Fruit fly (Drosophila melanogaster) whole organism, wandering third instar larva: Measurements from ENCODE around the gene Acp95EF.

Experiments
- Abd-B ChIP-seq: fragments of >200 bp; optimal IDR thresholded peaks from 2 replicates; lab custom pipeline; 2017; ENCODE audit warnings: missing biosample characterization, missing genetic modification characterization
- CG32264 ChIP-seq: fragments of 200-800 bp; sonication (Bioruptor generic); optimal IDR thresholded peaks from 2 replicates; lab custom pipeline; 2016; ENCODE audit warnings: missing biosample characterization, missing genetic modification characterization
- CG9705 ChIP-seq: fragments of 200-800 bp; sonication (Bioruptor generic); optimal IDR thresholded peaks from 2 replicates; lab custom pipeline; 2018; ENCODE audit warnings: missing biosample characterization, mild to moderate bottlenecking, missing genetic modification characterization
- CrebA ChIP-seq: fragments of 200-800 bp; sonication (Bioruptor generic); optimal IDR thresholded peaks from 2 replicates; lab custom pipeline; 2016; ENCODE audit warnings: missing biosample characterization, mild to moderate bottlenecking, missing genetic modification characterization, borderline replicate concordance
- Dfd ChIP-seq: fragments of >200 bp; optimal IDR thresholded peaks from 2 replicates; lab custom pipeline; 2017; ENCODE audit warnings: missing biosample characterization, missing genetic modification characterization
- Dif ChIP-seq: fragments of 200-275, 200-300 bp; sonication (Bioruptor generic); optimal IDR thresholded peaks from 2 replicates; lab custom pipeline; 2018; ENCODE audit warnings: missing biosample characterization, missing genetic modification characterization; ENCODE audit not compliant: partially characterized antibody
- GATAd ChIP-seq: sonication (Bioruptor generic); optimal IDR thresholded peaks from 2 replicates; lab custom pipeline; 2016; ENCODE audit warnings: missing biosample characterization, missing genetic modification characterization
- HLH106 ChIP-seq: fragments of 200-800 bp; optimal IDR thresholded peaks from 3 replicates; lab custom pipeline; 2019; ENCODE audit warnings: missing biosample characterization, mild to moderate bottlenecking, missing genetic modification characterization, moderate library complexity
- Hnf4 ChIP-seq: fragments of 200-800 bp; sonication (Bioruptor generic); optimal IDR thresholded peaks from 2 replicates; lab custom pipeline; 2016; ENCODE audit warnings: missing biosample characterization, mild to moderate bottlenecking, missing genetic modification characterization
- Hr78 ChIP-seq: fragments of >200 bp; optimal IDR thresholded peaks from 2 replicates; lab custom pipeline; 2017; ENCODE audit warnings: missing biosample characterization, missing genetic modification characterization
- Hr83 ChIP-seq: fragments of 200-300 bp; sonication (Bioruptor generic); optimal IDR thresholded peaks from 2 replicates; lab custom pipeline; 2016; ENCODE audit warnings: missing biosample characterization, mild to moderate bottlenecking, missing genetic modification characterization, moderate library complexity; ENCODE audit not compliant: poor library complexity, severe bottlenecking
- Jra ChIP-seq: sonication (Bioruptor generic); optimal IDR thresholded peaks from 2 replicates; lab custom pipeline; 2016; ENCODE audit warnings: missing biosample characterization, missing genetic modification characterization
- Mio ChIP-seq: sonication (Bioruptor generic); optimal IDR thresholded peaks from 2 replicates; lab custom pipeline; 2016; ENCODE audit warnings: missing biosample characterization, missing genetic modification characterization
- Myc ChIP-seq: fragments of >200 bp; optimal IDR thresholded peaks from 2 replicates; lab custom pipeline; 2017
- N ChIP-seq: fragments of >200 bp; optimal IDR thresholded peaks from 2 replicates; lab custom pipeline; 2018; ENCODE audit warnings: missing biosample characterization, missing external identifiers, missing genetic modification characterization
- OdsH ChIP-seq: fragments of 200-800 bp; sonication (Bioruptor generic); optimal IDR thresholded peaks from 2 replicates; lab custom pipeline; 2016; ENCODE audit warnings: missing biosample characterization, mild to moderate bottlenecking, missing genetic modification characterization
- Rel ChIP-seq, 2 experiments: fragments of 200-800 bp; sonication (Bioruptor generic) in 1 of 2; optimal IDR thresholded peaks; 2 replicates in 1 of 2; 3 replicates in 1 of 2; lab custom pipeline; 2016 to 2019; ENCODE audit warnings: mild to moderate bottlenecking in 2 of 2, missing biosample characterization in 2 of 2, missing genetic modification characterization in 2 of 2, moderate library complexity in 1 of 2
- Sp1 ChIP-seq: fragments of 200-800 bp; sonication (Bioruptor generic); optimal IDR thresholded peaks from 3 replicates; lab custom pipeline; 2019; ENCODE audit warnings: missing biosample characterization, mild to moderate bottlenecking, missing genetic modification characterization, moderate library complexity
- Vsx2 ChIP-seq: fragments of 200-300, 225-300 bp; sonication (Bioruptor generic); optimal IDR thresholded peaks from 2 replicates; lab custom pipeline; 2018; ENCODE audit warnings: missing biosample characterization, missing genetic modification characterization; ENCODE audit not compliant: partially characterized antibody
- br ChIP-seq: fragments of 200-800 bp; sonication (Bioruptor generic); optimal IDR thresholded peaks from 2 replicates; lab custom pipeline; 2016; ENCODE audit warnings: missing biosample characterization, missing genetic modification characterization
- brk ChIP-seq: fragments of 200-800 bp; sonication (Bioruptor generic); optimal IDR thresholded peaks from 2 replicates; lab custom pipeline; 2016; ENCODE audit warnings: missing biosample characterization, mild to moderate bottlenecking, missing genetic modification characterization
- dl ChIP-seq, 2 experiments: fragments of 175-275, 200-275 bp in 1 of 2; fragments of 200-275 bp in 1 of 2; sonication (Bioruptor generic); optimal IDR thresholded peaks; lab custom pipeline; 2018; ENCODE audit warnings: mild to moderate bottlenecking in 2 of 2, missing biosample characterization in 2 of 2, missing genetic modification characterization in 2 of 2, moderate library complexity in 2 of 2; ENCODE audit not compliant: partially characterized antibody in 2 of 2, insufficient read depth in 1 of 2
- dmrt93B ChIP-seq: fragments of 200-800 bp; sonication (Bioruptor generic); optimal IDR thresholded peaks from 2 replicates; lab custom pipeline; 2018; ENCODE audit warnings: missing biosample characterization, mild to moderate bottlenecking, missing genetic modification characterization
- dsf ChIP-seq: sonication (Bioruptor generic); optimal IDR thresholded peaks from 2 replicates; lab custom pipeline; 2016; ENCODE audit warnings: missing biosample characterization, missing genetic modification characterization, borderline replicate concordance
- ey ChIP-seq: fragments of 200-800 bp; sonication (Bioruptor generic); optimal IDR thresholded peaks from 2 replicates; lab custom pipeline; 2016; ENCODE audit warnings: missing biosample characterization, missing genetic modification characterization
- foxo ChIP-seq, 2 experiments: fragments of 200-800 bp; sonication (Bioruptor generic); optimal IDR thresholded peaks; 2 replicates in 1 of 2; 3 replicates in 1 of 2; lab custom pipeline; 2016 to 2017; ENCODE audit warnings: missing biosample characterization in 2 of 2, missing genetic modification characterization in 2 of 2
- fru ChIP-seq: fragments of 200-800 bp; sonication (Bioruptor generic); optimal IDR thresholded peaks from 3 replicates; lab custom pipeline; 2016; ENCODE audit warnings: missing biosample characterization, mild to moderate bottlenecking, missing genetic modification characterization
- h ChIP-seq: fragments of 200-800 bp; sonication (Bioruptor generic); optimal IDR thresholded peaks from 3 replicates; lab custom pipeline; 2016; ENCODE audit warnings: missing biosample characterization, mild to moderate bottlenecking, missing genetic modification characterization
- jim ChIP-seq: fragments of 175-275, 200-325 bp; sonication (Bioruptor generic); optimal IDR thresholded peaks from 2 replicates; lab custom pipeline; 2016; ENCODE audit warnings: missing biosample characterization, mild to moderate bottlenecking, missing genetic modification characterization
- lola ChIP-seq: fragments of >200 bp; optimal IDR thresholded peaks from 2 replicates; lab custom pipeline; 2017; ENCODE audit warnings: missing biosample characterization, missing genetic modification characterization
- pan ChIP-seq: fragments of >200 bp; optimal IDR thresholded peaks from 2 replicates; lab custom pipeline; 2017
- psq ChIP-seq: fragments of 200-800 bp; sonication (Bioruptor generic); optimal IDR thresholded peaks from 3 replicates; lab custom pipeline; 2017; ENCODE audit warnings: missing biosample characterization, mild to moderate bottlenecking, missing genetic modification characterization, moderate library complexity
- rgr ChIP-seq: fragments of 200-800 bp; sonication (Bioruptor generic); optimal IDR thresholded peaks from 3 replicates; lab custom pipeline; 2016; ENCODE audit warnings: missing biosample characterization, mild to moderate bottlenecking, missing genetic modification characterization
- sage ChIP-seq: fragments of 200-800 bp; sonication (Bioruptor generic); optimal IDR thresholded peaks from 2 replicates; lab custom pipeline; 2016; ENCODE audit warnings: missing biosample characterization, mild to moderate bottlenecking, missing genetic modification characterization
- sv ChIP-seq: fragments of 200-800 bp; sonication (Bioruptor generic); optimal IDR thresholded peaks from 3 replicates; lab custom pipeline; 2016; ENCODE audit warnings: missing biosample characterization, missing genetic modification characterization
- tai ChIP-seq: sonication (Bioruptor generic); optimal IDR thresholded peaks from 2 replicates; lab custom pipeline; 2016; ENCODE audit warnings: missing biosample characterization, missing genetic modification characterization
- usp ChIP-seq: fragments of >200 bp; optimal IDR thresholded peaks from 2 replicates; lab custom pipeline; 2017; ENCODE audit warnings: missing biosample characterization, missing genetic modification characterization
- woc ChIP-seq: sonication (Bioruptor generic); optimal IDR thresholded peaks from 2 replicates; lab custom pipeline; 2016; ENCODE audit warnings: missing biosample characterization, mild to moderate bottlenecking, missing genetic modification characterization

The Acp95EF gene

DNA sequence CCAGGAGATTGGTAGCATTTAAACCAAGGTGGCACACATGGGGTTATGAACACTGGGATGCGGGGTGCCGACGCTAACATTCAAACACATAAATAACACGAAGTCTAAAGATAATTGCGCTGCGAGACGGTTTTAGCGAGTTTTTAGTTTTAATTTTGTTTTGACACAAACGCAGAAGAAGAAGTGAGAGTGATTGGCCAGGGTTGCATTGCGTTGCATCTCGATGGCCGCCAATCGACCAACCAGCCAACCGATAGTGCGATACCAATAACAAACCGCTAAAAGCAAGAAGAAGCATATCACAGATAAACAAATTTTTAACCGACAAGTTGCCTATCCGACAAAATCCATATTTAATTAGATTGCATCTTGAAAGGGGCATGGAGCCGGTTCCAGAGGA, 2.0 kb upstream of the Acp95EF start, which contains the start of the genes Spps and CG13609:
Spps (minus strand) TSS at position 191 of the 400 bp plus-strand sequence.
CG13609 (plus strand) TSS at position 280 of the 400 bp plus-strand sequence.
- TF ChIP-seq N (GFP tag; lab: Kevin White, UChicago) (no peak), foxo (GFP tag; optimal IDR thresholded peaks at IDR 0.05; lab: Kevin White, UChicago) (peak in 1 of 2 experiments; percentile 10), Rel (GFP tag; optimal IDR thresholded peaks at IDR 0.05; lab: Kevin White, UChicago) (no peak), Rel (tag; optimal IDR thresholded peaks at IDR 0.05; lab: Kevin White, UChicago) (peak; percentile 27), psq (GFP tag; lab: Kevin White, UChicago) (peak; percentile 11), CrebA (GFP tag; lab: Kevin White, UChicago) (no peak), Sp1 (GFP tag; lab: Kevin White, UChicago) (peak; percentile 36), Myc (lab: Kevin White, UChicago) (peak; percentile 6)

dm6 chr3R:24229870-24230422, 1.2 kb downstream of the Acp95EF start, which contains the start of gene Spase22-23:
TSS of gene Spase22-23 (minus strand) at chr3R:24230035.
- TF ChIP-seq Hr83 (GFP tag; lab: Kevin White, UChicago) (no peak), sage (GFP tag; lab: Kevin White, UChicago) (peak; percentile 27), dsf (GFP tag; lab: Kevin White, UChicago) (peak; percentile 44)

- TF ChIP-seq Vsx2 (GFP tag; lab: Kevin White, UChicago) (no peak), Jra (peak; percentile 73), HLH106 (tag; lab: Kevin White, UChicago) (peak; percentile 67), brk (GFP tag; lab: Kevin White, UChicago) (no peak), CG9705 (GFP tag; lab: Kevin White, UChicago) (peak; percentile 88), sage (GFP tag; lab: Kevin White, UChicago) (no peak), lola (GFP tag; lab: Kevin White, UChicago) (no peak), usp (GFP tag; lab: Kevin White, UChicago) (no peak), sv (peak; percentile 69), Hr83 (GFP tag; lab: Kevin White, UChicago) (peak; percentile 96), Rel (GFP tag; optimal IDR thresholded peaks at IDR 0.05; lab: Kevin White, UChicago) (no peak), Rel (tag; optimal IDR thresholded peaks at IDR 0.05; lab: Kevin White, UChicago) (peak; percentile 40), Hnf4 (peak; percentile 59), CG32264 (peak; percentile 32), ey (peak; percentile 50), Hr78 (GFP tag; lab: Kevin White, UChicago) (no peak), psq (GFP tag; lab: Kevin White, UChicago) (no peak), jim (GFP tag; lab: Kevin White, UChicago) (no peak), Mio (GFP tag; lab: Kevin White, UChicago) (peak; percentile 23), dsf (GFP tag; lab: Kevin White, UChicago) (peak; percentile 12), GATAd (GFP tag; lab: Kevin White, UChicago) (no peak), dmrt93B (GFP tag; lab: Kevin White, UChicago) (peak; percentile 90), OdsH (GFP tag; lab: Kevin White, UChicago) (peak; percentile 72), tai (no peak), N (GFP tag; lab: Kevin White, UChicago) (no peak), h (peak; percentile 77), pan (lab: Kevin White, UChicago) (no peak), dl (GFP tag; optimal IDR thresholded peaks at IDR 0.05; lab: Kevin White, UChicago; ENCODE audit: insufficient read depth in 1 of 2, partially characterized antibody in 2 of 2) (no peak), Abd-B (GFP tag; lab: Kevin White, UChicago) (no peak), br (peak; percentile 77), Dfd (GFP tag; lab: Kevin White, UChicago) (no peak), woc (GFP tag; lab: Kevin White, UChicago) (peak; percentile 31), Dif (GFP tag; lab: Kevin White, UChicago) (peak; percentile 8), Sp1 (GFP tag; lab: Kevin White, UChicago) (peak; percentile 83), Myc (lab: Kevin White, UChicago) (no peak), foxo (GFP tag; optimal IDR thresholded peaks at IDR 0.05; lab: Kevin White, UChicago) (peak; percentile 47 to 61), fru (peak; percentile 63), CrebA (GFP tag; lab: Kevin White, UChicago) (no peak), rgr (GFP tag; lab: Kevin White, UChicago) (peak; percentile 91)
Measured at dm6 chr3R:24230423-24231205, 1.8 kb downstream of the Acp95EF start, which contains the start of gene mask. TSS of gene mask (plus strand) at chr3R:24230562.
